Worm (Caenorhabditis elegans) whole organism, midembryonic: ENCODE results near the gene let-653.

ENCODE experiments used
- flt-1 ChIP-seq: fragments of 200-800 bp; sonication (Bioruptor generic); IDR thresholded peaks from 2 replicates; pipeline ENCODE4 v1.3.6; 2022; ENCODE audit warnings: missing genetic modification characterization, missing compliant biosample characterization
- klf-2 ChIP-seq: fragments of 200-800 bp; sonication (Bioruptor generic); conservative IDR thresholded peaks from 2 replicates; pipeline ENCODE4 v1.3.6; 2022; ENCODE audit warnings: missing genetic modification reagents, missing genetic modification characterization, missing compliant biosample characterization
- ref-1 ChIP-seq: fragments of 200-800 bp; sonication (Bioruptor generic); conservative IDR thresholded peaks from 2 replicates; pipeline ENCODE4 v1.3.6; 2022; ENCODE audit warnings: missing genetic modification reagents, missing genetic modification characterization, missing compliant biosample characterization

ce11 chrIV:11917886-11918285 lies 32.5 kb downstream of the let-653 start:
- TF ChIP-seq flt-1 (no peak), klf-2 (GFP tag; lab: Robert Waterston, UW) (no peak), ref-1 (no peak)
